Worm (Caenorhabditis elegans) whole organism, young adult: ENCODE data around the gene toh-1.

Experiments used
- D2030.7 ChIP-seq: fragments of 200-800 bp; sonication (Bioruptor generic); IDR thresholded peaks from 2 replicates; pipeline ENCODE4 v1.3.6; 2022; ENCODE audit warnings: missing genetic modification reagents, missing genetic modification characterization, missing compliant biosample characterization
- F33H1.4 ChIP-seq: fragments of 200-800 bp; sonication (Bioruptor generic); IDR thresholded peaks from 2 replicates; pipeline ENCODE4 v1.3.6; 2022; ENCODE audit warnings: missing genetic modification reagents, missing genetic modification characterization, missing compliant biosample characterization
- F39B2.1 ChIP-seq: fragments of 200-800 bp; sonication (Bioruptor generic); IDR thresholded peaks from 2 replicates; pipeline ENCODE4 v1.3.6; 2022; ENCODE audit warnings: missing genetic modification reagents, missing genetic modification characterization, missing compliant biosample characterization
- Y53F4B.3 ChIP-seq: fragments of 200-800 bp; sonication (Bioruptor generic); IDR thresholded peaks from 2 replicates; pipeline ENCODE4 v1.3.6; 2022; ENCODE audit warnings: missing genetic modification reagents, missing genetic modification characterization, missing compliant biosample characterization
- Y53G8AR.9 ChIP-seq: fragments of 200-800 bp; sonication (Bioruptor generic); conservative IDR thresholded peaks from 2 replicates; pipeline ENCODE4 v1.3.6; 2022; ENCODE audit warnings: missing genetic modification reagents, missing genetic modification characterization, missing compliant biosample characterization
- Y79H2A.3 ChIP-seq: fragments of 200-800 bp; sonication (Bioruptor generic); conservative IDR thresholded peaks from 2 replicates; pipeline ENCODE4 v1.3.6; 2022; ENCODE audit warnings: missing genetic modification reagents, missing genetic modification characterization, missing compliant biosample characterization
- akir-1 ChIP-seq: fragments of 200-800 bp; sonication (Bioruptor generic); optimal IDR thresholded peaks from 2 replicates; lab custom pipeline; 2018; ENCODE audit warnings: mild to moderate bottlenecking, missing genetic modification characterization, moderate library complexity, missing compliant biosample characterization
- aptf-2 ChIP-seq: fragments of 200-800 bp; sonication (Bioruptor generic); conservative IDR thresholded peaks from 2 replicates; pipeline ENCODE4 v1.3.6; 2022; ENCODE audit warnings: missing genetic modification reagents, missing genetic modification characterization, missing compliant biosample characterization
- atf-7 ChIP-seq: sonication (generic microtip); optimal IDR thresholded peaks from 2 replicates; lab custom pipeline; 2017; ENCODE audit warnings: mild to moderate bottlenecking, missing genetic modification characterization, missing compliant biosample characterization
- attf-3 ChIP-seq: fragments of 200-800 bp; sonication (Bioruptor generic); conservative IDR thresholded peaks from 2 replicates; pipeline ENCODE4 v1.3.6; 2022; ENCODE audit warnings: missing genetic modification reagents, missing genetic modification characterization, missing compliant biosample characterization
- cebp-1 ChIP-seq, 2 experiments: fragments of 200-800 bp in 1 of 2; sonication (Bioruptor generic) in 1 of 2; sonication (generic microtip) in 1 of 2; IDR thresholded peaks in 1 of 2; optimal IDR thresholded peaks in 1 of 2; 2 replicates each; pipeline versions ENCODE4 v1.3.6 to Lab custom; 2017 to 2022; ENCODE audit warnings: missing compliant biosample characterization in 2 of 2, missing genetic modification characterization in 2 of 2, mild to moderate bottlenecking in 1 of 2, missing genetic modification reagents in 1 of 2, moderate library complexity in 1 of 2
- ceh-40 ChIP-seq: fragments of 200-800 bp; sonication (Bioruptor generic); IDR thresholded peaks from 2 replicates; pipeline ENCODE4 v1.3.6; 2022; ENCODE audit warnings: missing genetic modification characterization, missing compliant biosample characterization
- ceh-58 ChIP-seq: fragments of 200-800 bp; sonication (Bioruptor generic); IDR thresholded peaks from 2 replicates; pipeline ENCODE4 v1.3.6; 2022; ENCODE audit warnings: missing genetic modification characterization, missing compliant biosample characterization
- ceh-91 ChIP-seq: fragments of 200-800 bp; sonication (Bioruptor generic); IDR thresholded peaks from 2 replicates; pipeline ENCODE4 v1.3.6; 2022; ENCODE audit warnings: missing genetic modification reagents, missing genetic modification characterization, missing compliant biosample characterization
- dpl-1 ChIP-seq: fragments of 150-350 bp; optimal IDR thresholded peaks from 2 replicates; lab custom pipeline; 2014; ENCODE audit warnings: missing biosample characterization, missing genetic modification reagents, missing genetic modification characterization
- egl-44 ChIP-seq: fragments of 200-800 bp; sonication (Bioruptor generic); IDR thresholded peaks from 2 replicates; pipeline ENCODE4 v1.3.6; 2022; ENCODE audit warnings: missing genetic modification reagents, missing genetic modification characterization, missing compliant biosample characterization
- egrh-3 ChIP-seq: fragments of 200-800 bp; sonication (Bioruptor generic); IDR thresholded peaks from 2 replicates; pipeline ENCODE4 v1.3.6; 2022; ENCODE audit warnings: missing genetic modification reagents, missing genetic modification characterization, missing compliant biosample characterization
- ekl-4 ChIP-seq: fragments of 200-800 bp; sonication (Bioruptor generic); IDR thresholded peaks from 2 replicates; pipeline ENCODE4 v1.3.6; 2022; ENCODE audit warnings: missing genetic modification reagents, missing genetic modification characterization, missing compliant biosample characterization
- hmg-1.2 ChIP-seq: fragments of 200-800 bp; sonication (Bioruptor generic); IDR thresholded peaks from 2 replicates; pipeline ENCODE4 v1.3.6; 2022; ENCODE audit warnings: missing genetic modification reagents, missing genetic modification characterization, missing compliant biosample characterization
- hsf-1 ChIP-seq: fragments of 200-800 bp; sonication (Bioruptor generic); IDR thresholded peaks from 2 replicates; pipeline ENCODE4 v1.3.6; 2022; ENCODE audit warnings: missing genetic modification reagents, missing genetic modification characterization, missing compliant biosample characterization
- lin-40 ChIP-seq: sonication (generic microtip); optimal IDR thresholded peaks from 2 replicates; lab custom pipeline; 2016; ENCODE audit warnings: missing genetic modification characterization, mild to moderate bottlenecking, missing compliant biosample characterization, missing genotype, missing genetic modification reagents
- nhr-179 ChIP-seq: sonication (generic microtip); optimal IDR thresholded peaks from 2 replicates; lab custom pipeline; 2016; ENCODE audit warnings: mild to moderate bottlenecking, missing genetic modification characterization, missing compliant biosample characterization
- nhr-80 ChIP-seq: sonication (generic microtip); optimal IDR thresholded peaks from 2 replicates; lab custom pipeline; 2016; ENCODE audit warnings: missing genetic modification characterization, missing compliant biosample characterization
- pbrm-1 ChIP-seq: fragments of 200-800 bp; sonication (Bioruptor generic); IDR thresholded peaks from 2 replicates; pipeline ENCODE4 v1.3.6; 2022; ENCODE audit warnings: missing genetic modification reagents, missing genetic modification characterization, missing compliant biosample characterization
- rcor-1 ChIP-seq: fragments of 200-800 bp; sonication (Bioruptor generic); IDR thresholded peaks from 2 replicates; pipeline ENCODE4 v1.3.6; 2022; ENCODE audit warnings: missing genetic modification reagents, missing genetic modification characterization, missing compliant biosample characterization
- rpc-1 ChIP-seq, 2 experiments: fragments of 150-350 bp in 1 of 2; sonication (generic microtip) in 1 of 2; optimal IDR thresholded peaks; 2 replicates each; lab custom pipeline; 2014 to 2018; ENCODE audit warnings: missing biosample characterization in 1 of 2, missing genetic modification characterization in 1 of 2, missing genetic modification reagents in 1 of 2, missing genotype in 1 of 2
- sea-2 ChIP-seq: fragments of 200-800 bp; sonication (Bioruptor generic); IDR thresholded peaks from 2 replicates; pipeline ENCODE4 v1.3.6; 2022; ENCODE audit warnings: missing genetic modification characterization, missing compliant biosample characterization
- snpc-3.4 ChIP-seq: sonication (generic microtip); optimal IDR thresholded peaks from 2 replicates; lab custom pipeline; 2017; ENCODE audit warnings: missing genetic modification characterization, mild to moderate bottlenecking, missing compliant biosample characterization, antibody characterized with exemption, moderate library complexity, missing genotype, missing genetic modification reagents
- tbp1 ChIP-seq: fragments of 200-800 bp; sonication (Bioruptor generic); optimal IDR thresholded peaks from 2 replicates; lab custom pipeline; 2018; ENCODE audit warnings: mild to moderate bottlenecking, missing genetic modification characterization, missing compliant biosample characterization
- ztf-28 ChIP-seq: fragments of 200-800 bp; sonication (Bioruptor generic); IDR thresholded peaks from 2 replicates; pipeline ENCODE4 v1.3.6; 2022; ENCODE audit warnings: missing genetic modification reagents, missing genetic modification characterization, missing compliant biosample characterization

The toh-1 gene

ce11 chrIII:3785094-3785493 is 23.7 kb downstream of the toh-1 start:
- TF ChIP-seq dpl-1 (no peak), tbp1 (no peak), F33H1.4 (no peak), nhr-80 (peak; percentile 44)

- TF ChIP-seq Y79H2A.3 (GFP tag; lab: Robert Waterston, UW) (no peak), rcor-1 (GFP tag; lab: Robert Waterston, UW) (no peak), snpc-3.4 (tag; lab: Kevin White, UChicago) (no peak), tbp1 (no peak), Y53G8AR.9 (GFP tag; lab: Robert Waterston, UW) (no peak), egl-44 (no peak), atf-7 (tag; lab: Kevin White, UChicago) (no peak), ceh-58 (GFP tag; lab: Robert Waterston, UW) (no peak), lin-40 (tag; lab: Kevin White, UChicago) (no peak), ekl-4 (GFP tag; lab: Robert Waterston, UW) (no peak), nhr-179 (tag; lab: Kevin White, UChicago) (no peak), sea-2 (GFP tag; lab: Robert Waterston, UW) (no peak)
These were observed 24.9 kb downstream of the toh-1 start for ce11 chrIII:3783914-3784313.

DNA sequence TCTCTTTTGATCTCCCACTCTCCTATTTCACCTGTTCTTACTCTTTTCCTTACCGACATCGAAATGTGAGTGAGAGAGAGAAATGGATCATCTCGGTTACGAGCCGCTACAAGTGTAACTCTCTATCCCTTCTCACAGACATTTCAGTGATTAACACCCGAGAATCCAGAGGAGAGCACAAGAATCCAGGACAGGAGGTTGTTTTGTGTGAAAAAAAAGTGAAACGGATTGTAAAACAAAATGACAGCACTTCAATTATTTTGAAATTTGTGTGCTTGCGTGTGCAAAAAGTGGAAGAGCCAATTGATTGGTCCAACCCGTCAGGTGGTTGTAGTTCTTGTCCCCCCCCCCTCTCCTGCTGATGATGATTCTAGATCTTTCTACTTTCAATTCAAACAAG is 26.0 kb downstream of the toh-1 start:
- TF ChIP-seq aptf-2 (no peak), hsf-1 (GFP tag; lab: Robert Waterston, UW) (0 out of 2 replicates have a peak, but pooled peaks have one; percentile 24), rpc-1 (optimal IDR thresholded peaks at IDR 0.05; lab: Kevin White, UChicago) (no peak), rpc-1 (tag; optimal IDR thresholded peaks at IDR 0.05; lab: Kevin White, UChicago) (no peak)

- TF ChIP-seq cebp-1 (GFP tag; IDR thresholded peaks at IDR 0.05; lab: Robert Waterston, UW) (0 out of 2 replicates have a peak, but pooled peaks have one; percentile 13), cebp-1 (tag; optimal IDR thresholded peaks at IDR 0.05; lab: Kevin White, UChicago) (peak; percentile 59), F39B2.1 (GFP tag; lab: Robert Waterston, UW) (no peak)
- TF ChIP-seq, all 124 proteins: peak for 1
These were observed 27.0 kb downstream of the toh-1 start for ce11 chrIII:3781827-3782226.

- no peak for TF ChIP-seq akir-1 (GFP tag; lab: Kevin White, UChicago)
These were observed 34.3 kb downstream of the toh-1 start for ce11 chrIII:3774550-3774949.

- TF ChIP-seq hmg-1.2 (peak; percentile 29; the same call in 1 of the 2 replicates), lin-40 (tag; lab: Kevin White, UChicago) (peak; percentile 15), pbrm-1 (GFP tag; lab: Robert Waterston, UW) (0 out of 2 replicates have a peak, but pooled peaks have one; percentile 13), cebp-1 (GFP tag; IDR thresholded peaks at IDR 0.05; lab: Robert Waterston, UW) (no peak), cebp-1 (tag; optimal IDR thresholded peaks at IDR 0.05; lab: Kevin White, UChicago) (peak; percentile 36), dpl-1 (no peak)
These were observed 35.7 kb downstream of the toh-1 start, which contains the start of gene lec-4 for ce11 chrIII:3773173-3773572. TSS of gene lec-4 (minus strand) at chrIII:3773326.

DNA sequence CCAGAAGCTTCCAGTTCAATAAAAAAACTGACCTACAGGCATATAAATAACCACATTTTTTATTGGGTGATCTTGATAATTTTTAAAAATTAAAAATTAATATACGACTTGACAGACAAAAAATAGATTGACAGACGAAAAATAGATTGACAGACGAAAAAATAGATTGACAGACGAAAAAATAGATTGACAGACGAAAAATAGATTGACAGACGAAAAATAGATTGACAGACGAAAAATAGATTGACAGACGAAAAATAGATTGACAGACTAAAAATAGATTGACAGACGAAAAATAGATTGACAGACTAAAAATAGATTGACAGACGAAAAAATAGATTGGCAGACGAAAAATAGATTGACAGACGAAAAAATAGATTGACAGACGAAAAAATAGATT is 38.5 kb downstream of the toh-1 start:
- TF ChIP-seq ceh-40 (GFP tag; lab: Robert Waterston, UW) (0 out of 2 replicates have a peak, but pooled peaks have one; percentile 20), ceh-58 (GFP tag; lab: Robert Waterston, UW) (0 out of 2 replicates have a peak, but pooled peaks have one; percentile 81), D2030.7 (GFP tag; lab: Robert Waterston, UW) (peak; percentile 16; the same call in 1 of the 2 replicates), ceh-91 (peak; percentile 70; the same call in 1 of the 2 replicates), ztf-28 (GFP tag; lab: Robert Waterston, UW) (0 out of 2 replicates have a peak, but pooled peaks have one; percentile 32), egrh-3 (peak; percentile 96), attf-3 (GFP tag; lab: Robert Waterston, UW) (peak; percentile 76; the same call in 1 of the 2 replicates), Y53F4B.3 (GFP tag; lab: Robert Waterston, UW) (peak; percentile 100; the same call in 1 of the 2 replicates)
